Worm (Caenorhabditis elegans): ENCODE data around the gene F43H9.4.

- TF ChIP-seq snpc-4 (tag; optimal IDR thresholded peaks at IDR 0.05) (no peak), bed-3 (GFP tag; optimal IDR thresholded peaks at IDR 0.05) (no peak), elt-3 (tag; optimal IDR thresholded peaks at IDR 0.05) (no peak), unc-39 (tag; optimal IDR thresholded peaks at IDR 0.05) (no peak), pha-4 (tag; optimal IDR thresholded peaks at IDR 0.05) (no peak), M03D4.4 (tag; optimal IDR thresholded peaks at IDR 0.05) (no peak), blmp-1 (tag; optimal IDR thresholded peaks at IDR 0.05) (no peak), nhr-76 (tag; optimal IDR thresholded peaks at IDR 0.05) (no peak)
Measured at ce11 chrV:8010846-8011245, 15.7 kb upstream of the F43H9.4 start, which contains the start of gene lmtr-2.
